Worm (Caenorhabditis elegans) whole organism, L1 larva: Measurements from ENCODE around the gene Y69A2AR.32.

ENCODE experiments used
- C04F5.9 ChIP-seq: sonication (generic microtip); optimal IDR thresholded peaks from 2 replicates; lab custom pipeline; 2016; ENCODE audit warnings: missing genetic modification characterization, missing compliant biosample characterization
- F16B12.6 ChIP-seq: fragments of 150-350 bp; optimal IDR thresholded peaks from 2 replicates; lab custom pipeline; 2014; ENCODE audit warnings: missing biosample characterization, missing genetic modification characterization
- Y116A8C.19 ChIP-seq: sonication (generic microtip); optimal IDR thresholded peaks from 2 replicates; lab custom pipeline; 2016; ENCODE audit warnings: missing compliant biosample characterization, missing genetic modification characterization, borderline replicate concordance
- dpl-1 ChIP-seq, 3 experiments: fragments of 150-350 bp in 2 of 3; sonication (generic microtip) in 1 of 3; optimal IDR thresholded peaks; 2 replicates each; lab custom pipeline; 2014 to 2017; ENCODE audit warnings: missing biosample characterization in 3 of 3, missing genetic modification characterization in 3 of 3, missing genetic modification reagents in 3 of 3
- dsc-1 ChIP-seq: sonication (generic microtip); optimal IDR thresholded peaks from 2 replicates; lab custom pipeline; 2016; ENCODE audit warnings: mild to moderate bottlenecking, missing genetic modification characterization, missing compliant biosample characterization
- efl-1 ChIP-seq, 4 experiments: fragments of 150-350 bp; optimal IDR thresholded peaks in 3 of 4; peaks in 1 of 4; 1 replicate in 1 of 4; 2 replicates in 3 of 4; lab custom pipeline; 2014; ENCODE audit warnings: missing biosample characterization in 2 of 4, missing genetic modification characterization in 2 of 4, missing genetic modification reagents in 2 of 4
- efl-3 ChIP-seq: fragments of 200-800 bp; sonication (Bioruptor generic); optimal IDR thresholded peaks from 2 replicates; lab custom pipeline; 2018; ENCODE audit warnings: mild to moderate bottlenecking, missing genetic modification characterization, missing compliant biosample characterization
- egl-27 ChIP-seq, 2 experiments: fragments of 150-350 bp in 1 of 2; sonication (generic microtip); optimal IDR thresholded peaks; 3 replicates each; lab custom pipeline; 2017 to 2018; ENCODE audit warnings: missing biosample characterization in 2 of 2, missing genetic modification characterization in 2 of 2, missing genetic modification reagents in 2 of 2
- elt-2 ChIP-seq: sonication (generic microtip); optimal IDR thresholded peaks from 2 replicates; lab custom pipeline; 2016; ENCODE audit warnings: missing genetic modification characterization, mild to moderate bottlenecking, inconsistent platforms, missing compliant biosample characterization, missing genetic modification reagents
- fos-1 ChIP-seq: fragments of 150-350 bp; optimal IDR thresholded peaks from 2 replicates; lab custom pipeline; 2014; ENCODE audit warnings: missing biosample characterization, missing genetic modification characterization
- grh-1 ChIP-seq: fragments of 200-800 bp; sonication (Bioruptor generic); IDR thresholded peaks from 2 replicates; pipeline ENCODE4 v1.3.6; 2022; ENCODE audit warnings: missing genetic modification reagents, missing genetic modification characterization, missing compliant biosample characterization
- lin-14 ChIP-seq: fragments of 200-800 bp; sonication (Bioruptor generic); optimal IDR thresholded peaks from 2 replicates; lab custom pipeline; 2018; ENCODE audit warnings: mild to moderate bottlenecking, missing genetic modification characterization, moderate library complexity, missing compliant biosample characterization
- lin-35 ChIP-seq, 2 experiments: fragments of 150-350 bp; optimal IDR thresholded peaks; 2 replicates each; lab custom pipeline; 2014; ENCODE audit warnings: missing biosample characterization in 2 of 2, missing genetic modification characterization in 2 of 2, missing genetic modification reagents in 2 of 2
- lsy-2 ChIP-seq, 2 experiments: fragments of 150-350 bp; optimal IDR thresholded peaks; 2 replicates each; lab custom pipeline; 2014; ENCODE audit warnings: missing biosample characterization in 2 of 2, missing genetic modification characterization in 2 of 2
- mef-2 ChIP-seq: fragments of 150-350 bp; optimal IDR thresholded peaks from 2 replicates; lab custom pipeline; 2014; ENCODE audit warnings: missing biosample characterization, missing genetic modification characterization
- mep-1 ChIP-seq: fragments of 150-350 bp; optimal IDR thresholded peaks from 2 replicates; lab custom pipeline; 2014; ENCODE audit warnings: missing biosample characterization, missing genetic modification characterization
- nhr-11 ChIP-seq: fragments of 150-350 bp; optimal IDR thresholded peaks from 2 replicates; lab custom pipeline; 2014; ENCODE audit warnings: missing biosample characterization, missing genetic modification characterization
- nhr-12 ChIP-seq: sonication (generic microtip); optimal IDR thresholded peaks from 2 replicates; lab custom pipeline; 2017; ENCODE audit warnings: missing biosample characterization, missing genetic modification characterization
- nhr-19 ChIP-seq: fragments of 200-800 bp; sonication (Bioruptor generic); conservative IDR thresholded peaks from 2 replicates; pipeline ENCODE4 v1.3.6; 2022; ENCODE audit warnings: missing genetic modification characterization, missing compliant biosample characterization
- nhr-20 ChIP-seq: sonication (generic microtip); optimal IDR thresholded peaks from 2 replicates; lab custom pipeline; 2016; ENCODE audit warnings: mild to moderate bottlenecking, missing genetic modification characterization, missing compliant biosample characterization
- nhr-77 ChIP-seq: fragments of 150-350 bp; optimal IDR thresholded peaks from 2 replicates; lab custom pipeline; 2014; ENCODE audit warnings: missing biosample characterization, missing genetic modification characterization
- nhr-84 ChIP-seq: sonication (generic microtip); optimal IDR thresholded peaks from 2 replicates; lab custom pipeline; 2017; ENCODE audit warnings: missing biosample characterization, missing genetic modification characterization
- pax-3 ChIP-seq: fragments of 200-800 bp; sonication (Bioruptor generic); optimal IDR thresholded peaks from 2 replicates; lab custom pipeline; 2018; ENCODE audit warnings: mild to moderate bottlenecking, missing genetic modification characterization, moderate library complexity, missing compliant biosample characterization
- skn-1 ChIP-seq: fragments of 150-350 bp; optimal IDR thresholded peaks from 2 replicates; lab custom pipeline; 2014; ENCODE audit warnings: missing biosample characterization, missing genetic modification characterization
- sox-4 ChIP-seq: sonication (generic microtip); optimal IDR thresholded peaks from 2 replicates; lab custom pipeline; 2016; ENCODE audit warnings: missing genetic modification characterization, missing compliant biosample characterization
- unc-130 ChIP-seq: fragments of 150-350 bp; optimal IDR thresholded peaks from 2 replicates; lab custom pipeline; 2017; ENCODE audit warnings: missing biosample characterization, missing genetic modification characterization, inconsistent platforms
- unc-98 ChIP-seq: fragments of 200-800 bp; sonication (Bioruptor generic); IDR thresholded peaks from 2 replicates; pipeline ENCODE4 v1.3.6; 2022; ENCODE audit warnings: missing genetic modification characterization, missing compliant biosample characterization
- xbp-1 ChIP-seq: sonication (generic microtip); optimal IDR thresholded peaks from 2 replicates; lab custom pipeline; 2016; ENCODE audit warnings: missing genetic modification characterization, missing compliant biosample characterization
- zag-1 ChIP-seq: fragments of 150-350 bp; optimal IDR thresholded peaks from 2 replicates; lab custom pipeline; 2014; ENCODE audit warnings: missing biosample characterization, missing genetic modification characterization
- ztf-11 ChIP-seq, 2 experiments: sonication (generic microtip); optimal IDR thresholded peaks; 2 replicates each; lab custom pipeline; 2016 to 2017; ENCODE audit warnings: missing genetic modification characterization in 2 of 2, missing biosample characterization in 1 of 2, missing compliant biosample characterization in 1 of 2

The Y69A2AR.32 gene

ce11 chrIV:2610974-2611373 is 738 bp downstream of the Y69A2AR.32 start:
- TF ChIP-seq efl-1 (optimal IDR thresholded peaks at IDR 0.05; lab: Kevin White, UChicago) (peak in 1 of 2 experiments; percentile 55), efl-1 (GFP tag; optimal IDR thresholded peaks at IDR 0.05 in 1 of 2; lab: Kevin White, UChicago) (no peak), dpl-1 (GFP tag; optimal IDR thresholded peaks at IDR 0.05; lab: Kevin White, UChicago) (peak in 1 of 3 experiments; percentile 2), nhr-19 (GFP tag; lab: Robert Waterston, UW) (no peak)
- TF ChIP-seq, all 84 proteins: peak for 2

DNA sequence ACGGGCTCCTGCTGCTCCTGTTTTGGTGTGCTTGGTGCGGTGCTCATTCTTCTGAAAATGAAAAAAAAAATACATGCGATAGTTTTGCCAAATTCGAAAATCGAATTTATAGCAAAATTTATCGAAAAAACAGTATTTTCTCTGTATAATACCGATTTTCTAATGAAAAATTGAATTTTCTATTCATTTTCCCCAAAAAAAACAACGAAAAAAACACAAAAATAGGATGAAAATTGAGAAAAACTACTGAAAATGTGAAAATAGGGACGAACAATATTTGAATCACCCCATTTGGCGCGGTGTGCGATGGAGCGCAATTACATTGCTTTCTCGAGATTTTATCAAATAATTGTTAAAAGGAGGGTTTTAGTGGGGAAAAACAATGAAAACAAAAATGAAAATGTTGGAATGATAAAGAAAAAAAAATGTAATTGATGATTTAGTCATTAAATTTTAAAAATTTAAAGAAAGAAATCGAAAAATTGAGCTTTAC is 2.8 kb downstream of the Y69A2AR.32 start, which contains the start of gene Y69A2AR.28:
Y69A2AR.28 (minus strand) TSS at position 51 of the 493 bp plus-strand sequence.
- peak; percentile 23 for TF ChIP-seq mep-1 (tag; lab: Kevin White, UChicago)
- TF ChIP-seq skn-1, result peak; percentile 36
- TF ChIP-seq unc-130 (tag; lab: Kevin White, UChicago), result no peak
- TF ChIP-seq mef-2 (tag; lab: Kevin White, UChicago), result no peak
- no peak for TF ChIP-seq unc-98 (GFP tag; lab: Robert Waterston, UW)
- no peak for TF ChIP-seq egl-27 (tag; optimal IDR thresholded peaks at IDR 0.05; lab: Kevin White, UChicago)
- TF ChIP-seq lin-35 (GFP tag; optimal IDR thresholded peaks at IDR 0.05; lab: Kevin White, UChicago), result peak; percentile 60 to 82
- TF ChIP-seq F16B12.6 (tag; lab: Kevin White, UChicago), result no peak
- TF ChIP-seq xbp-1, result no peak
- TF ChIP-seq dpl-1 (GFP tag; optimal IDR thresholded peaks at IDR 0.05; lab: Kevin White, UChicago), result peak; percentile 55 to 84 (median 74)
- no peak for TF ChIP-seq dsc-1 (tag; lab: Kevin White, UChicago)
- TF ChIP-seq efl-1 (optimal IDR thresholded peaks at IDR 0.05; lab: Kevin White, UChicago), result peak; percentile 70
- peak; percentile 83 to 97 for TF ChIP-seq efl-1 (GFP tag; optimal IDR thresholded peaks at IDR 0.05 in 1 of 2; lab: Kevin White, UChicago)
- peak in 1 of 2 experiments; percentile 51 for TF ChIP-seq lsy-2 (tag; optimal IDR thresholded peaks at IDR 0.05; lab: Kevin White, UChicago)
- TF ChIP-seq nhr-19 (GFP tag; lab: Robert Waterston, UW), result no peak

- TF ChIP-seq elt-2 (tag; lab: Kevin White, UChicago) (peak; percentile 7), egl-27 (tag; optimal IDR thresholded peaks at IDR 0.05; lab: Kevin White, UChicago) (no peak)
Measured at ce11 chrIV:2613754-2614244, 3.6 kb downstream of the Y69A2AR.32 start, which contains the start of gene daao-1. TSS of gene daao-1 (plus strand) at chrIV:2614194.

DNA sequence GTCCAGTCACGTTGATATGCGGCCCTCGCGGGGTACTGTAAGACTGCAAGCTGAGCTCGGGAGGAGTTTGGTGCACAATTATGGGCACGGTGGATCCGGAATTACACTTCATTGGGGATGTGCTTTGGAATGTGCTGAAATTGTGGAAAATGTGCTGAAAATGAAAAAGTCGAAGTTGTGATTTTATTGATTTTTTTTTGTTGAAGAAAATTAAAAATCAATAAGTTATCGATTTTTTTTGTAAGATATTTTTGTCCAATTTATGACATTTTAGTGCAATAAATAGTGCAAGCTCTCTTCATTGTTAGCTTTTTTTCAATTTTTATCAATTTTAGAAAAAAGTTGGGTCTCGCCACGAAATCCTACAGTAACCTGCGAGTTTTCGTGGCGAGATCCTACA is 6.6 kb downstream of the Y69A2AR.32 start:
- TF ChIP-seq unc-130 (tag; lab: Kevin White, UChicago) (no peak), ztf-11 (tag; optimal IDR thresholded peaks at IDR 0.05; lab: Kevin White, UChicago) (no peak), nhr-84 (tag; lab: Kevin White, UChicago) (no peak), pax-3 (tag; lab: Kevin White, UChicago) (no peak), nhr-12 (tag; lab: Kevin White, UChicago) (no peak), C04F5.9 (no peak), fos-1 (no peak), grh-1 (GFP tag; lab: Robert Waterston, UW) (no peak), Y116A8C.19 (no peak), zag-1 (tag; lab: Kevin White, UChicago) (no peak)

ce11 chrIV:2618611-2619010 is 8.4 kb downstream of the Y69A2AR.32 start, which contains the start of gene smf-3:
TSS of gene smf-3 (plus strand) at chrIV:2618869.
- TF ChIP-seq nhr-20, result peak; percentile 15
- TF ChIP-seq lin-14 (GFP tag; lab: Kevin White, UChicago), result no peak
- TF ChIP-seq nhr-77 (tag; lab: Kevin White, UChicago), result no peak
- TF ChIP-seq efl-3 (GFP tag; lab: Kevin White, UChicago), result no peak
- TF ChIP-seq sox-4, result no peak
- TF ChIP-seq nhr-11 (tag; lab: Kevin White, UChicago), result no peak
- peak; percentile 94 for TF ChIP-seq elt-2 (tag; lab: Kevin White, UChicago)
- TF ChIP-seq lin-35 (GFP tag; optimal IDR thresholded peaks at IDR 0.05; lab: Kevin White, UChicago), result peak in 1 of 2 experiments; percentile 42
- TF ChIP-seq fos-1, result no peak
- no peak for TF ChIP-seq zag-1 (tag; lab: Kevin White, UChicago)
- TF ChIP-seq, all 84 proteins: peak for 3
